Fruit fly (Drosophila melanogaster) whole organism, embryonic: ENCODE results near the gene CG43645.

ENCODE experiments used
- Abd-B ChIP-seq: fragments of 200-800 bp; sonication (Bioruptor generic); optimal IDR thresholded peaks from 2 replicates; lab custom pipeline; 2018; ENCODE audit warnings: missing biosample characterization, mild to moderate bottlenecking, missing genetic modification characterization, moderate library complexity
- Awh ChIP-seq: fragments of 200-800 bp; sonication (Bioruptor generic); IDR thresholded peaks from 2 replicates; pipeline ENCODE4, ENCODE4 v1.3.6; 2022; ENCODE audit warnings: missing biosample characterization, missing genetic modification characterization
- Bdp1 ChIP-seq: fragments of 200-800 bp; sonication (Bioruptor generic); optimal IDR thresholded peaks from 3 replicates; lab custom pipeline; 2016; ENCODE audit warnings: missing biosample characterization, missing genetic modification characterization
- CG10267 ChIP-seq: fragments of 200-800 bp; sonication (Bioruptor generic); optimal IDR thresholded peaks from 2 replicates; lab custom pipeline; 2018; ENCODE audit warnings: missing biosample characterization, mild to moderate bottlenecking, missing genetic modification characterization, moderate library complexity
- CG10366 ChIP-seq: fragments of 200-800 bp; sonication (Bioruptor generic); IDR thresholded peaks from 2 replicates; pipeline ENCODE4 v1.3.6; 2022; ENCODE audit warnings: missing biosample characterization, missing genetic modification characterization
- CG10959 ChIP-seq: fragments of 200-800 bp; sonication (Bioruptor generic); IDR thresholded peaks from 2 replicates; pipeline ENCODE4 v1.3.6; 2022; ENCODE audit warnings: missing biosample characterization, missing genetic modification characterization
- CG13424 ChIP-seq: fragments of 200-800 bp; sonication (Bioruptor generic); optimal IDR thresholded peaks from 2 replicates; lab custom pipeline; 2019; ENCODE audit warnings: missing biosample characterization, mild to moderate bottlenecking, missing genetic modification characterization, moderate library complexity
- CG15514 ChIP-seq: fragments of 200-800 bp; sonication (Bioruptor generic); optimal IDR thresholded peaks from 3 replicates; lab custom pipeline; 2017; ENCODE audit warnings: missing biosample characterization, missing genetic modification characterization, mild to moderate bottlenecking, moderate library complexity, missing genetic modification reagents
- CG17802 ChIP-seq: fragments of 200-800 bp; sonication (Bioruptor generic); optimal IDR thresholded peaks from 2 replicates; lab custom pipeline; 2018; ENCODE audit warnings: missing biosample characterization, mild to moderate bottlenecking, missing genetic modification characterization, moderate library complexity
- CG17829 ChIP-seq: fragments of 200-800 bp; optimal IDR thresholded peaks from 2 replicates; lab custom pipeline; 2019; ENCODE audit warnings: missing biosample characterization, mild to moderate bottlenecking, missing genetic modification characterization, moderate library complexity
- CG18599 ChIP-seq: fragments of 200-800 bp; sonication (Bioruptor generic); optimal IDR thresholded peaks from 3 replicates; lab custom pipeline; 2017; ENCODE audit warnings: missing biosample characterization, missing genetic modification characterization, mild to moderate bottlenecking, moderate library complexity, missing genetic modification reagents
- CG2712 ChIP-seq: fragments of 200-800 bp; optimal IDR thresholded peaks from 3 replicates; lab custom pipeline; 2019; ENCODE audit warnings: missing biosample characterization, mild to moderate bottlenecking, missing genetic modification characterization, moderate library complexity
- CG34422 ChIP-seq: fragments of 200-800 bp; sonication (Bioruptor generic); IDR thresholded peaks from 3 replicates; pipeline ENCODE4 v1.3.6; 2022; ENCODE audit warnings: missing biosample characterization, missing genetic modification characterization
- CG6765 ChIP-seq: fragments of 200-800 bp; sonication (Bioruptor generic); optimal IDR thresholded peaks from 3 replicates; lab custom pipeline; 2017; ENCODE audit warnings: missing biosample characterization, mild to moderate bottlenecking, missing genetic modification characterization
- CG7357 ChIP-seq: fragments of 200-800 bp; sonication (Bioruptor generic); IDR thresholded peaks from 3 replicates; pipeline ENCODE4 v1.3.6; 2022; ENCODE audit warnings: missing biosample characterization, missing genetic modification characterization
- CG7745 ChIP-seq: fragments of 200-800 bp; sonication (Bioruptor generic); optimal IDR thresholded peaks from 2 replicates; lab custom pipeline; 2018; ENCODE audit warnings: missing biosample characterization, mild to moderate bottlenecking, missing genetic modification characterization, moderate library complexity
- CG7963 ChIP-seq: fragments of 200-800 bp; sonication (Bioruptor generic); IDR thresholded peaks from 3 replicates; pipeline ENCODE4 v1.3.6; 2022; ENCODE audit warnings: missing biosample characterization, missing genetic modification characterization; ENCODE audit not compliant: partially characterized antibody
- Elba2 ChIP-seq: fragments of 200-800 bp; sonication (Bioruptor generic); optimal IDR thresholded peaks from 3 replicates; lab custom pipeline; 2016; ENCODE audit warnings: missing biosample characterization, missing genetic modification characterization
- Fer3 ChIP-seq: fragments of 200-800 bp; sonication (Bioruptor generic); optimal IDR thresholded peaks from 2 replicates; lab custom pipeline; 2018; ENCODE audit warnings: missing biosample characterization, mild to moderate bottlenecking, missing genetic modification characterization, moderate library complexity
- HLH4C ChIP-seq: fragments of 200-800 bp; sonication (Bioruptor generic); IDR thresholded peaks from 3 replicates; pipeline ENCODE4 v1.3.6; 2022; ENCODE audit warnings: missing biosample characterization, missing genetic modification characterization; ENCODE audit not compliant: partially characterized antibody
- HLHmδ ChIP-seq: fragments of 200-800 bp; sonication (Bioruptor generic); optimal IDR thresholded peaks from 2 replicates; lab custom pipeline; 2018; ENCODE audit warnings: missing biosample characterization, mild to moderate bottlenecking, missing genetic modification characterization, moderate library complexity
- HmgZ ChIP-seq: fragments of 200-800 bp; sonication (Bioruptor generic); optimal IDR thresholded peaks from 2 replicates; lab custom pipeline; 2018; ENCODE audit warnings: missing biosample characterization, mild to moderate bottlenecking, missing genetic modification characterization
- Hmr ChIP-seq: fragments of 200-800 bp; sonication (Bioruptor generic); optimal IDR thresholded peaks from 3 replicates; lab custom pipeline; 2017; ENCODE audit warnings: mild to moderate bottlenecking, missing biosample characterization, missing genetic modification reagents, missing genetic modification characterization
- Hr3 ChIP-seq: fragments of 200-800 bp; sonication (Bioruptor generic); optimal IDR thresholded peaks from 3 replicates; lab custom pipeline; 2016; ENCODE audit warnings: missing biosample characterization, missing genetic modification characterization
- Opbp ChIP-seq: fragments of 200-800 bp; sonication (Bioruptor generic); IDR thresholded peaks from 3 replicates; pipeline ENCODE4 v1.3.6; 2022; ENCODE audit warnings: missing biosample characterization, missing genetic modification characterization; ENCODE audit not compliant: partially characterized antibody
- Sry-β ChIP-seq: fragments of 200-800 bp; sonication (Bioruptor generic); optimal IDR thresholded peaks from 2 replicates; lab custom pipeline; 2018; ENCODE audit warnings: missing biosample characterization, mild to moderate bottlenecking, missing genetic modification characterization, moderate library complexity
- Trl ChIP-seq, 3 experiments: fragments of >200 bp in 2 of 3; fragments of 200-800 bp in 1 of 3; sonication (Bioruptor generic) in 1 of 3; optimal IDR thresholded peaks; 2 replicates in 1 of 3; 3 replicates in 2 of 3; lab custom pipeline; 2016 to 2017; ENCODE audit warnings: missing biosample characterization in 1 of 3, missing genetic modification characterization in 1 of 3
- Vsx1 ChIP-seq: fragments of 200-800 bp; sonication (Bioruptor generic); optimal IDR thresholded peaks from 2 replicates; lab custom pipeline; 2017; ENCODE audit warnings: missing biosample characterization, mild to moderate bottlenecking, missing genetic modification characterization, missing genetic modification reagents
- bab2 ChIP-seq: fragments of 200-800 bp; sonication (Bioruptor generic); optimal IDR thresholded peaks from 2 replicates; lab custom pipeline; 2016; ENCODE audit warnings: missing biosample characterization, missing genetic modification characterization
- crp ChIP-seq, 2 experiments: fragments of 200-800 bp; sonication (Bioruptor generic); optimal IDR thresholded peaks; 2 replicates in 1 of 2; 3 replicates in 1 of 2; lab custom pipeline; 2017; ENCODE audit warnings: missing biosample characterization in 2 of 2, missing genetic modification characterization in 2 of 2, mild to moderate bottlenecking in 1 of 2, moderate library complexity in 1 of 2
- gsb ChIP-seq: fragments of 200-800 bp; sonication (Bioruptor generic); IDR thresholded peaks from 2 replicates; pipeline ENCODE4 v1.3.6; 2022; ENCODE audit warnings: missing biosample characterization, missing genetic modification characterization
- gsb-n ChIP-seq: fragments of 200-800 bp; sonication (Bioruptor generic); optimal IDR thresholded peaks from 3 replicates; lab custom pipeline; 2018; ENCODE audit warnings: missing biosample characterization, mild to moderate bottlenecking, missing genetic modification characterization
- nerfin-1 ChIP-seq: fragments of 200-800 bp; sonication (Bioruptor generic); optimal IDR thresholded peaks from 3 replicates; lab custom pipeline; 2019; ENCODE audit warnings: missing biosample characterization, mild to moderate bottlenecking, missing genetic modification characterization, moderate library complexity
- nerfin-2 ChIP-seq: fragments of 200-800 bp; sonication (Bioruptor generic); IDR thresholded peaks from 2 replicates; pipeline ENCODE4 v1.3.6; 2022; ENCODE audit warnings: missing biosample characterization, missing genetic modification characterization; ENCODE audit not compliant: partially characterized antibody
- peb ChIP-seq: fragments of 200-800 bp; sonication (Bioruptor generic); IDR thresholded peaks from 2 replicates; pipeline ENCODE4 v1.3.6; 2022; ENCODE audit warnings: missing biosample characterization, missing genetic modification characterization
- salm ChIP-seq: fragments of 200-800 bp; sonication (Bioruptor generic); optimal IDR thresholded peaks from 2 replicates; lab custom pipeline; 2018; ENCODE audit warnings: missing biosample characterization, mild to moderate bottlenecking, missing genetic modification characterization
- slp2 ChIP-seq: fragments of 200-800 bp; sonication (Bioruptor generic); optimal IDR thresholded peaks from 2 replicates; lab custom pipeline; 2016; ENCODE audit warnings: missing biosample characterization, missing genetic modification characterization
- sna ChIP-seq: fragments of 200-800 bp; sonication (Bioruptor generic); IDR thresholded peaks from 2 replicates; pipeline ENCODE4 v1.3.6; 2022; ENCODE audit warnings: missing biosample characterization, missing genetic modification characterization; ENCODE audit not compliant: partially characterized antibody
- ssp ChIP-seq: fragments of 200-800 bp; sonication (Bioruptor generic); IDR thresholded peaks from 2 replicates; pipeline ENCODE4 v1.3.6; 2022; ENCODE audit warnings: missing biosample characterization, missing genetic modification characterization
- sug ChIP-seq: fragments of 200-800 bp; optimal IDR thresholded peaks from 2 replicates; lab custom pipeline; 2019; ENCODE audit warnings: missing biosample characterization, mild to moderate bottlenecking, missing genetic modification characterization, moderate library complexity
- tll ChIP-seq, 2 experiments: fragments of 200-800 bp in 1 of 2; fragments of >200 bp in 1 of 2; sonication (Bioruptor generic) in 1 of 2; optimal IDR thresholded peaks; 2 replicates each; lab custom pipeline; 2017 to 2019; ENCODE audit warnings: missing biosample characterization in 2 of 2, missing genetic modification characterization in 2 of 2, mild to moderate bottlenecking in 1 of 2, moderate library complexity in 1 of 2
- trh ChIP-seq: fragments of 200-800 bp; sonication (Bioruptor generic); optimal IDR thresholded peaks from 2 replicates; lab custom pipeline; 2016; ENCODE audit warnings: missing biosample characterization, missing genetic modification characterization
- vvl ChIP-seq: fragments of 200-800 bp; sonication (Bioruptor generic); IDR thresholded peaks from 2 replicates; pipeline ENCODE4 v1.3.6; 2022; ENCODE audit warnings: missing biosample characterization, missing genetic modification characterization

The CG43645 gene

dm6 chr2L:17472582-17473524 lies 12.7 kb upstream of the CG43645 start, which contains the start of gene BicD (continued):
- peak; percentile 59; the same call in 1 of the 3 replicates for TF ChIP-seq CG34422 (GFP tag; lab: Robert Waterston, UW)
- TF ChIP-seq Elba2 = no peak
- TF ChIP-seq CG6765 (GFP tag; lab: Kevin White, UChicago) = peak; percentile 0
- peak; percentile 24 for TF ChIP-seq HLHmδ (GFP tag; lab: Kevin White, UChicago)
- peak in 1 of 2 experiments; percentile 17 for TF ChIP-seq Trl (optimal IDR thresholded peaks at IDR 0.05; lab: Kevin White, UChicago)
- TF ChIP-seq Trl (GFP tag; optimal IDR thresholded peaks at IDR 0.05; lab: Kevin White, UChicago) = no peak
- peak; percentile 71 for TF ChIP-seq ssp (GFP tag; lab: Robert Waterston, UW)
- peak; percentile 75 for TF ChIP-seq Vsx1 (GFP tag; lab: Kevin White, UChicago)
- TF ChIP-seq sna (GFP tag; lab: Robert Waterston, UW) = peak; percentile 72; the same call in 1 of the 2 replicates
- peak; percentile 80 for TF ChIP-seq HLH4C
- peak; percentile 46 for TF ChIP-seq CG17802 (tag; lab: Kevin White, UChicago)
- TF ChIP-seq nerfin-2 = peak; percentile 45
- no peak for TF ChIP-seq trh (GFP tag; lab: Kevin White, UChicago)
- peak; percentile 69 for TF ChIP-seq CG10267 (tag; lab: Kevin White, UChicago)
- TF ChIP-seq CG2712 (tag; lab: Kevin White, UChicago) = peak; percentile 60
- peak; percentile 9 for TF ChIP-seq CG7745 (tag; lab: Kevin White, UChicago)
- peak; percentile 4 for TF ChIP-seq CG13424 (tag; lab: Kevin White, UChicago)
- no peak for TF ChIP-seq peb (GFP tag; lab: Robert Waterston, UW)
- no peak for TF ChIP-seq CG10959 (GFP tag; lab: Robert Waterston, UW)
- TF ChIP-seq gsb (GFP tag; lab: Robert Waterston, UW) = no peak
- peak; percentile 30 for TF ChIP-seq sug (tag; lab: Kevin White, UChicago)
- peak; percentile 68 for TF ChIP-seq CG17829
- 0 out of 2 replicates have a peak, but pooled peaks have one; percentile 8 for TF ChIP-seq CG10366
- peak; percentile 2 for TF ChIP-seq Hr3 (GFP tag; lab: Kevin White, UChicago)
- peak; percentile 72 for TF ChIP-seq Hmr (GFP tag; lab: Kevin White, UChicago)
- TF ChIP-seq vvl (GFP tag; lab: Robert Waterston, UW) = 0 out of 2 replicates have a peak, but pooled peaks have one; percentile 23
- TF ChIP-seq salm (tag; lab: Kevin White, UChicago) = no peak
- TF ChIP-seq HmgZ = peak; percentile 73
- peak; percentile 99 for TF ChIP-seq nerfin-1 (tag; lab: Kevin White, UChicago)
- TF ChIP-seq Fer3 (tag; lab: Kevin White, UChicago) = peak; percentile 5
- TF ChIP-seq Bdp1 (GFP tag; lab: Kevin White, UChicago) = peak; percentile 31
- peak; percentile 3 for TF ChIP-seq gsb-n (tag; lab: Kevin White, UChicago)
- TF ChIP-seq CG15514 (GFP tag; lab: Kevin White, UChicago) = peak; percentile 74
- TF ChIP-seq CG7357 (GFP tag; lab: Robert Waterston, UW) = peak; percentile 91
- TF ChIP-seq Opbp (GFP tag; lab: Robert Waterston, UW) = peak; percentile 49; the same call in 1 of the 3 replicates
- TF ChIP-seq CG18599 = peak; percentile 26
- TF ChIP-seq tll (GFP tag; optimal IDR thresholded peaks at IDR 0.05; lab: Kevin White, UChicago) = no peak
- peak; percentile 39 for TF ChIP-seq Abd-B (GFP tag; lab: Kevin White, UChicago)
- 0 out of 3 replicates have a peak, but pooled peaks have one; percentile 9 for TF ChIP-seq CG7963 (GFP tag; lab: Robert Waterston, UW)
- TF ChIP-seq crp (GFP tag; optimal IDR thresholded peaks at IDR 0.05; lab: Kevin White, UChicago) = peak in 1 of 2 experiments; percentile 13
- TF ChIP-seq slp2 (GFP tag; lab: Kevin White, UChicago) = no peak
- no peak for TF ChIP-seq Awh (GFP tag; lab: Robert Waterston, UW)
- no peak for TF ChIP-seq Sry-β (GFP tag; lab: Kevin White, UChicago)
- no peak for TF ChIP-seq bab2 (GFP tag; lab: Kevin White, UChicago)
- TF ChIP-seq, all 482 proteins: peak for 143
